Fruit fly (Drosophila melanogaster): ENCODE data around the gene nrv2.

nrv2 gene

DNA sequence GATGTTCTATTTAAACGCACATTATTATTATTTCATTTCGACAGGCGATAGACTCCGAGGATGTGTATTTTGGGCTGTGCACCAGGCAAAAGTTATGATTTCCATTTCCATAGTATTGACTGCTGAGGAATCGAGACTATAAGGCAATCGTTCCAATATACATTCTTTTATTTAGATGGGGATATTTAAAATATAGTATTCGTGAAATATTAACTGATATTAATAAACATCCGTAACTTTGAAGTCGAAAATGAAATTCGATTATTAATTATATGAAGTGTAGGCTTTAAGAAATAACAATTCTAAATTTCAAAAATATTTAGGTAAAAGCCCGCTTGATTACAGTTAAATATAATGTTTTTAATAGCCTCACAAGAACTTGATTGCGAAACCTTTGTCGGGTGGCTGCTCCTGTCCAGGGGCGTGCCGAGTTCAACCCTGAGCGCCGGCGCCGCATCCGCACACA is 31.6 kb upstream of the nrv2 start (continued):
- TF ChIP-seq Doc3 (GFP tag; IDR thresholded peaks at IDR 0.05; ENCODE audit: partially characterized antibody) = no peak
- no peak for TF ChIP-seq Mes4 (GFP tag; optimal IDR thresholded peaks at IDR 0.05)
- peak; percentile 66 for TF ChIP-seq phol (tag; optimal IDR thresholded peaks at IDR 0.05)
- no peak for TF ChIP-seq tup (GFP tag; optimal IDR thresholded peaks at IDR 0.05)
- TF ChIP-seq CG6683 (GFP tag; optimal IDR thresholded peaks at IDR 0.05) = peak; percentile 11
- TF ChIP-seq CG6654 (GFP tag; optimal IDR thresholded peaks at IDR 0.05) = no peak
- TF ChIP-seq CoRest (tag; optimal IDR thresholded peaks at IDR 0.05) = peak; percentile 69
- TF ChIP-seq CHES-1-like (GFP tag; optimal IDR thresholded peaks at IDR 0.05) = no peak
- TF ChIP-seq bab2 (GFP tag; optimal IDR thresholded peaks at IDR 0.05) = no peak
- TF ChIP-seq vfl (GFP tag; optimal IDR thresholded peaks at IDR 0.05) = no peak
- no peak for TF ChIP-seq ase (GFP tag; IDR thresholded peaks at IDR 0.05)
- TF ChIP-seq HHEX (GFP tag; optimal IDR thresholded peaks at IDR 0.05) = peak; percentile 47
- TF ChIP-seq lov (optimal IDR thresholded peaks at IDR 0.05) = no peak
- TF ChIP-seq lov (GFP tag; IDR thresholded peaks at IDR 0.05) = no peak
- TF ChIP-seq CG7556 (GFP tag; optimal IDR thresholded peaks at IDR 0.05) = peak; percentile 89
- TF ChIP-seq mirr (GFP tag; optimal IDR thresholded peaks at IDR 0.05) = no peak
- TF ChIP-seq so (GFP tag; IDR thresholded peaks at IDR 0.05) = no peak
- no peak for TF ChIP-seq Fer2 (tag; optimal IDR thresholded peaks at IDR 0.05)
- peak; percentile 59 for TF ChIP-seq trem (tag; optimal IDR thresholded peaks at IDR 0.05)
- TF ChIP-seq CG12155 (GFP tag; optimal IDR thresholded peaks at IDR 0.05) = peak; percentile 24
- peak; percentile 31 for TF ChIP-seq CG10147 (GFP tag; optimal IDR thresholded peaks at IDR 0.05)
- no peak for TF ChIP-seq CG34376 (GFP tag; optimal IDR thresholded peaks at IDR 0.05)
- 0 out of 3 replicates have a peak, but pooled peaks have one; percentile 54 for TF ChIP-seq CG11695 (GFP tag; IDR thresholded peaks at IDR 0.05)
- peak; percentile 36 for TF ChIP-seq CG30020 (tag; optimal IDR thresholded peaks at IDR 0.05)
- no peak for TF ChIP-seq fd64A (GFP tag; optimal IDR thresholded peaks at IDR 0.05)
- TF ChIP-seq CTCF (GFP tag; optimal IDR thresholded peaks at IDR 0.05) = no peak
- TF ChIP-seq CG6854 (GFP tag; optimal IDR thresholded peaks at IDR 0.05) = peak; percentile 39
- TF ChIP-seq Fer1 (GFP tag; optimal IDR thresholded peaks at IDR 0.05) = peak; percentile 54
- no peak for TF ChIP-seq CG9215 (GFP tag; IDR thresholded peaks at IDR 0.05)
- peak; percentile 54; the same call in 1 of the 2 replicates for TF ChIP-seq CG10959 (GFP tag; IDR thresholded peaks at IDR 0.05)
- TF ChIP-seq CG31365 (tag; optimal IDR thresholded peaks at IDR 0.05) = no peak
- no peak for TF ChIP-seq aop (GFP tag; IDR thresholded peaks at IDR 0.05)
- TF ChIP-seq Tbp (GFP tag; optimal IDR thresholded peaks at IDR 0.05) = no peak
- TF ChIP-seq disco-r (GFP tag; optimal IDR thresholded peaks at IDR 0.05) = no peak
- peak; percentile 47 for TF ChIP-seq CG12659 (GFP tag; optimal IDR thresholded peaks at IDR 0.05)
- no peak for TF ChIP-seq CG18011 (GFP tag; optimal IDR thresholded peaks at IDR 0.05)
- TF ChIP-seq Antp (GFP tag; optimal IDR thresholded peaks at IDR 0.05) = no peak
- no peak for TF ChIP-seq CG7372 (GFP tag; IDR thresholded peaks at IDR 0.05)
- TF ChIP-seq sc (optimal IDR thresholded peaks at IDR 0.05) = no peak
- TF ChIP-seq sc (GFP tag; optimal IDR thresholded peaks at IDR 0.05) = peak; percentile 58
- TF ChIP-seq Chrac-16 (GFP tag; optimal IDR thresholded peaks at IDR 0.05) = peak; percentile 36
- no peak for TF ChIP-seq CG8478 (optimal IDR thresholded peaks at IDR 0.05)
- TF ChIP-seq CG6254 (GFP tag; optimal IDR thresholded peaks at IDR 0.05) = peak; percentile 56
- TF ChIP-seq eve (GFP tag; optimal IDR thresholded peaks at IDR 0.05) = peak in 1 of 2 experiments; percentile 84
- peak; percentile 69 for TF ChIP-seq CG11504 (tag; optimal IDR thresholded peaks at IDR 0.05)
- TF ChIP-seq CG33213 (GFP tag; optimal IDR thresholded peaks at IDR 0.05) = no peak
- TF ChIP-seq Med (GFP tag) = peak; percentile 70
- TF ChIP-seq Kr (GFP tag; optimal IDR thresholded peaks at IDR 0.05) = no peak
- peak; percentile 64 for TF ChIP-seq ara (GFP tag; IDR thresholded peaks at IDR 0.05)
- TF ChIP-seq nom (GFP tag; optimal IDR thresholded peaks at IDR 0.05) = no peak
- no peak for TF ChIP-seq CG1832 (GFP tag; optimal IDR thresholded peaks at IDR 0.05)
- TF ChIP-seq sens (GFP tag) = peak; percentile 83
- TF ChIP-seq NFAT (GFP tag; IDR thresholded peaks at IDR 0.05) = no peak
